ENCODE assay signal across 5 worm cellular contexts in genomic region chrX:13950620-13951152, ce11.
TF ChIP-seq lines count a peak whose summit lies in the region.

No protein-coding gene starts in this region.

TF ChIP-seq in whole organism, L1 larva, 84 proteins besides CTCF, POLR2A, EP300 and RAD21 (continues in another document):
- TF ChIP-seq C34B4.2 (tag; optimal IDR thresholded peaks at IDR 0.05; lab: Kevin White, UChicago): no peak
- TF ChIP-seq nhr-84 (tag; optimal IDR thresholded peaks at IDR 0.05; lab: Kevin White, UChicago): no peak
- TF ChIP-seq nhr-76 (tag; optimal IDR thresholded peaks at IDR 0.05; lab: Kevin White, UChicago): no peak
- TF ChIP-seq ceh-90 (tag; optimal IDR thresholded peaks at IDR 0.05; lab: Kevin White, UChicago): no peak
- TF ChIP-seq zag-1 (tag; optimal IDR thresholded peaks at IDR 0.05; lab: Kevin White, UChicago): no peak
- TF ChIP-seq rnt-1 (tag; optimal IDR thresholded peaks at IDR 0.05; lab: Kevin White, UChicago): peak; percentile 32
- TF ChIP-seq nhr-28 (tag; optimal IDR thresholded peaks at IDR 0.05; lab: Kevin White, UChicago): no peak
- peak; percentile 13 to 50 for TF ChIP-seq efl-1 (optimal IDR thresholded peaks at IDR 0.05; lab: Kevin White, UChicago)
- peak in 1 of 2 experiments; percentile 75 for TF ChIP-seq efl-1 (GFP tag; optimal IDR thresholded peaks at IDR 0.05 in 1 of 2; lab: Kevin White, UChicago)
- TF ChIP-seq fkh-8 (tag; optimal IDR thresholded peaks at IDR 0.05; lab: Kevin White, UChicago): no peak
- TF ChIP-seq blmp-1 (tag; optimal IDR thresholded peaks at IDR 0.05; lab: Kevin White, UChicago): peak; percentile 76
- TF ChIP-seq ceh-8 (GFP tag; optimal IDR thresholded peaks at IDR 0.05; lab: Kevin White, UChicago): no peak
- TF ChIP-seq alr-1 (tag; optimal IDR thresholded peaks at IDR 0.05; lab: Kevin White, UChicago; ENCODE audit: borderline replicate concordance): no peak
- peak; percentile 34 to 39 for TF ChIP-seq lsy-2 (tag; optimal IDR thresholded peaks at IDR 0.05; lab: Kevin White, UChicago)
- TF ChIP-seq grh-1 (GFP tag; IDR thresholded peaks at IDR 0.05; lab: Robert Waterston, UW): peak; percentile 74
- no peak for TF ChIP-seq nhr-12 (tag; optimal IDR thresholded peaks at IDR 0.05; lab: Kevin White, UChicago)
- no peak for TF ChIP-seq unc-98 (GFP tag; IDR thresholded peaks at IDR 0.05; lab: Robert Waterston, UW)
- no peak for TF ChIP-seq hlh-17 (GFP tag; optimal IDR thresholded peaks at IDR 0.05; lab: Kevin White, UChicago; ENCODE audit: borderline replicate concordance)

TF ChIP-seq in whole organism, L3 larva, 47 proteins besides CTCF, POLR2A, EP300 and RAD21:
- TF ChIP-seq ceh-28 (tag; optimal IDR thresholded peaks at IDR 0.05; lab: Kevin White, UChicago): peak; percentile 67
- TF ChIP-seq nhr-25 (tag; optimal IDR thresholded peaks at IDR 0.05; lab: Kevin White, UChicago): peak; percentile 91
- no peak for TF ChIP-seq egl-27 (tag; optimal IDR thresholded peaks at IDR 0.05; lab: Kevin White, UChicago)
- peak; percentile 59 for TF ChIP-seq hmg-11 (tag; optimal IDR thresholded peaks at IDR 0.05; lab: Kevin White, UChicago)
- no peak for TF ChIP-seq nhr-11 (tag; optimal IDR thresholded peaks at IDR 0.05; lab: Kevin White, UChicago)
- peak; percentile 39 for TF ChIP-seq elt-2 (tag; optimal IDR thresholded peaks at IDR 0.05; lab: Kevin White, UChicago)
- peak; percentile 26 for TF ChIP-seq pqm-1 (tag; optimal IDR thresholded peaks at IDR 0.05; lab: Kevin White, UChicago)
- peak; percentile 5 for TF ChIP-seq snpc-4 (tag; optimal IDR thresholded peaks at IDR 0.05; lab: Kevin White, UChicago)
- no peak for TF ChIP-seq aly-2 (tag; optimal IDR thresholded peaks at IDR 0.05; lab: Kevin White, UChicago)
- TF ChIP-seq lsy-12 (tag; optimal IDR thresholded peaks at IDR 0.05; lab: Kevin White, UChicago): peak; percentile 34
- peak; percentile 22 for TF ChIP-seq tbx-2 (tag; optimal IDR thresholded peaks at IDR 0.05; lab: Kevin White, UChicago)
- peak; percentile 18 for TF ChIP-seq jun-1 (tag; optimal IDR thresholded peaks at IDR 0.05; lab: Kevin White, UChicago)
- TF ChIP-seq ztf-11 (tag; optimal IDR thresholded peaks at IDR 0.05; lab: Kevin White, UChicago): no peak
- TF ChIP-seq nfya-1 (tag; optimal IDR thresholded peaks at IDR 0.05; lab: Kevin White, UChicago; ENCODE audit: insufficient read depth): peak; percentile 44
- peak; percentile 71 for TF ChIP-seq pha-4 (tag; optimal IDR thresholded peaks at IDR 0.05; lab: Kevin White, UChicago)
- TF ChIP-seq nhr-23 (tag; optimal IDR thresholded peaks at IDR 0.05; lab: Kevin White, UChicago): peak; percentile 81
- no peak for TF ChIP-seq fkh-10 (GFP tag; optimal IDR thresholded peaks at IDR 0.05; lab: Kevin White, UChicago)
- peak; percentile 64 for TF ChIP-seq nhr-43 (tag; optimal IDR thresholded peaks at IDR 0.05; lab: Kevin White, UChicago; ENCODE audit: poor library complexity, severe bottlenecking)
TF ChIP-seq in whole organism, L3 larva: peak in this region for 13.

TF ChIP-seq in whole organism, early embryonic, 17 proteins besides CTCF, POLR2A, EP300 and RAD21:
- TF ChIP-seq hnd-1 (tag; optimal IDR thresholded peaks at IDR 0.05; lab: Kevin White, UChicago) (no peak), ceh-13 (GFP tag; optimal IDR thresholded peaks at IDR 0.05; lab: Kevin White, UChicago) (no peak), hmg-4 (GFP tag; optimal IDR thresholded peaks at IDR 0.05; lab: Kevin White, UChicago) (peak; percentile 81), B0310.2 (tag; optimal IDR thresholded peaks at IDR 0.05; lab: Kevin White, UChicago) (peak; percentile 40), ceh-36 (tag; optimal IDR thresholded peaks at IDR 0.05; lab: Kevin White, UChicago) (no peak), sea-1 (GFP tag; conservative IDR thresholded peaks at IDR 0.05; lab: Robert Waterston, UW) (no peak), F13C5.2 (tag; optimal IDR thresholded peaks at IDR 0.05; lab: Kevin White, UChicago) (peak; percentile 38), scrt-1 (GFP tag; IDR thresholded peaks at IDR 0.05; lab: Robert Waterston, UW) (0 out of 2 replicates have a peak, but pooled peaks have one; percentile 30), aly-1 (tag; optimal IDR thresholded peaks at IDR 0.05; lab: Kevin White, UChicago) (peak; percentile 44), flt-1 (GFP tag; IDR thresholded peaks at IDR 0.05; lab: Robert Waterston, UW) (no peak)

TF ChIP-seq in whole organism, midembryonic, 9 proteins besides CTCF, POLR2A, EP300 and RAD21:
- peak; percentile 62; the same call in 1 of the 2 replicates for TF ChIP-seq ztf-29 (GFP tag; IDR thresholded peaks at IDR 0.05; lab: Robert Waterston, UW)
- TF ChIP-seq cog-1 (tag; optimal IDR thresholded peaks at IDR 0.05; lab: Kevin White, UChicago): peak; percentile 46
- 0 out of 2 replicates have a peak, but pooled peaks have one; percentile 42 for TF ChIP-seq flt-1 (GFP tag; IDR thresholded peaks at IDR 0.05; lab: Robert Waterston, UW)
- no peak for TF ChIP-seq T22C8.4 (GFP tag; IDR thresholded peaks at IDR 0.05; lab: Robert Waterston, UW)
- TF ChIP-seq tab-1 (GFP tag; IDR thresholded peaks at IDR 0.05; lab: Robert Waterston, UW): no peak
TF ChIP-seq in whole organism, midembryonic: peak in this region for 3.

TF ChIP-seq in whole organism, young adult, 124 proteins besides CTCF, POLR2A, EP300 and RAD21 (continues in another document):
- TF ChIP-seq attf-5 (GFP tag; optimal IDR thresholded peaks at IDR 0.05; lab: Kevin White, UChicago) (no peak), ekl-4 (GFP tag; IDR thresholded peaks at IDR 0.05; lab: Robert Waterston, UW) (no peak), K12H6.12 (tag; optimal IDR thresholded peaks at IDR 0.05; lab: Kevin White, UChicago) (no peak), dox-1 (GFP tag; IDR thresholded peaks at IDR 0.05; lab: Robert Waterston, UW) (0 out of 2 replicates have a peak, but pooled peaks have one; percentile 46), zim-3 (tag; optimal IDR thresholded peaks at IDR 0.05; lab: Kevin White, UChicago) (no peak), rec-8 (tag; optimal IDR thresholded peaks at IDR 0.05; lab: Kevin White, UChicago) (no peak), egrh-3 (GFP tag; IDR thresholded peaks at IDR 0.05; lab: Robert Waterston, UW) (no peak), mes-4 (tag; optimal IDR thresholded peaks at IDR 0.05; lab: Kevin White, UChicago) (no peak), nhr-80 (tag; optimal IDR thresholded peaks at IDR 0.05; lab: Kevin White, UChicago) (peak; percentile 56), lin-40 (tag; optimal IDR thresholded peaks at IDR 0.05; lab: Kevin White, UChicago) (peak; percentile 54), Y95B8A.8 (GFP tag; IDR thresholded peaks at IDR 0.05; lab: Robert Waterston, UW) (no peak), F23B12.7 (tag; optimal IDR thresholded peaks at IDR 0.05; lab: Kevin White, UChicago; ENCODE audit: insufficient read depth) (no peak), mcd-1 (GFP tag; IDR thresholded peaks at IDR 0.05; lab: Robert Waterston, UW) (peak; percentile 29), bed-1 (GFP tag; IDR thresholded peaks at IDR 0.05; lab: Robert Waterston, UW) (no peak), ztf-26 (tag; optimal IDR thresholded peaks at IDR 0.05; lab: Kevin White, UChicago) (peak; percentile 60), T07F8.4 (tag; optimal IDR thresholded peaks at IDR 0.05; lab: Kevin White, UChicago) (no peak), akir-1 (GFP tag; optimal IDR thresholded peaks at IDR 0.05; lab: Kevin White, UChicago) (no peak), unc-62 (GFP tag; optimal IDR thresholded peaks at IDR 0.05; lab: Kevin White, UChicago) (peak; percentile 7), ama-1 (optimal IDR thresholded peaks at IDR 0.05; lab: Kevin White, UChicago) (no peak), ama-1 (GFP tag; optimal IDR thresholded peaks at IDR 0.05; lab: Kevin White, UChicago) (no peak), ceh-27 (GFP tag; optimal IDR thresholded peaks at IDR 0.05; lab: Kevin White, UChicago) (peak; percentile 24), zfh-2 (GFP tag; conservative IDR thresholded peaks at IDR 0.05; lab: Robert Waterston, UW) (peak; percentile 77), lin-35 (GFP tag; optimal IDR thresholded peaks at IDR 0.05; lab: Kevin White, UChicago) (no peak), sdz-38 (tag; optimal IDR thresholded peaks at IDR 0.05; lab: Kevin White, UChicago) (no peak), ztf-28 (GFP tag; IDR thresholded peaks at IDR 0.05; lab: Robert Waterston, UW) (no peak), tbx-9 (tag; optimal IDR thresholded peaks at IDR 0.05; lab: Kevin White, UChicago; ENCODE audit: borderline replicate concordance) (no peak), madf-8 (GFP tag; conservative IDR thresholded peaks at IDR 0.05; lab: Robert Waterston, UW) (no peak), nhr-179 (tag; optimal IDR thresholded peaks at IDR 0.05; lab: Kevin White, UChicago) (no peak), egl-18 (GFP tag; IDR thresholded peaks at IDR 0.05; lab: Robert Waterston, UW) (no peak), hmg-1.2 (GFP tag; IDR thresholded peaks at IDR 0.05; lab: Robert Waterston, UW) (peak; percentile 89), lag-1 (GFP tag; IDR thresholded peaks at IDR 0.05; lab: Robert Waterston, UW) (no peak), F39B2.1 (GFP tag; IDR thresholded peaks at IDR 0.05; lab: Robert Waterston, UW) (no peak), hsf-1 (GFP tag; IDR thresholded peaks at IDR 0.05; lab: Robert Waterston, UW) (no peak), F52B5.7 (tag; optimal IDR thresholded peaks at IDR 0.05; lab: Kevin White, UChicago) (no peak), madf-3 (GFP tag; IDR thresholded peaks at IDR 0.05; lab: Robert Waterston, UW) (no peak), snpc-4 (GFP tag; optimal IDR thresholded peaks at IDR 0.05; lab: Kevin White, UChicago) (no peak), snpc-4 (tag; optimal IDR thresholded peaks at IDR 0.05; lab: Kevin White, UChicago) (peak in 1 of 4 experiments; percentile 34), F33H1.4 (GFP tag; IDR thresholded peaks at IDR 0.05; lab: Robert Waterston, UW) (no peak), chd-7 (tag; optimal IDR thresholded peaks at IDR 0.05; lab: Kevin White, UChicago) (no peak), rcor-1 (GFP tag; IDR thresholded peaks at IDR 0.05; lab: Robert Waterston, UW) (peak; percentile 42; the same call in 1 of the 2 replicates), die-1 (tag; optimal IDR thresholded peaks at IDR 0.05; lab: Kevin White, UChicago) (no peak), madf-10 (tag; optimal IDR thresholded peaks at IDR 0.05; lab: Kevin White, UChicago) (peak; percentile 9), ceh-40 (GFP tag; IDR thresholded peaks at IDR 0.05; lab: Robert Waterston, UW) (no peak), tbp1 (GFP tag; optimal IDR thresholded peaks at IDR 0.05; lab: Kevin White, UChicago) (peak; percentile 2), cebp-1 (GFP tag; IDR thresholded peaks at IDR 0.05; lab: Robert Waterston, UW) (no peak), cebp-1 (tag; optimal IDR thresholded peaks at IDR 0.05; lab: Kevin White, UChicago) (peak; percentile 56), repo-1 (tag; optimal IDR thresholded peaks at IDR 0.05; lab: Kevin White, UChicago) (no peak)

Comparison
In these comparisons a context has a peak if more than half of its experiments do, and no peak if none do; other contexts are left out.
1. Of the 8 proteins assayed by ChIP-seq in both whole organism, young adult and whole organism, L1 larva: peak only in whole organism, young adult: unc-62; only in whole organism, L1 larva: efl-1, lin-35 and nhr-90; in both: none; in neither: 3; mixed calls (peak in some experiments, not most) for 1.